Fruit fly (Drosophila melanogaster) whole organism, pupa: Measurements from ENCODE around the gene Dref.
A peak's percentile ranks its signal among the peaks of the same experiment; 100 is the strongest.

ENCODE experiments used
- CG12605 ChIP-seq: fragments of 200-800 bp; sonication (Bioruptor generic); IDR thresholded peaks from 2 replicates; pipeline ENCODE4 v1.3.6; 2022; ENCODE audit warnings: missing biosample characterization, missing genetic modification characterization
- CG13204 ChIP-seq: fragments of 200-800 bp; sonication (Bioruptor generic); optimal IDR thresholded peaks from 2 replicates; lab custom pipeline; 2018; ENCODE audit warnings: missing biosample characterization, mild to moderate bottlenecking, missing genetic modification characterization, moderate library complexity
- CG14655 ChIP-seq: fragments of 200-800 bp; sonication (Bioruptor generic); optimal IDR thresholded peaks from 3 replicates; lab custom pipeline; 2017; ENCODE audit warnings: mild to moderate bottlenecking, missing biosample characterization, missing genetic modification reagents, missing genetic modification characterization
- CG17806 ChIP-seq: fragments of 200-800 bp; sonication (Bioruptor generic); optimal IDR thresholded peaks from 2 replicates; lab custom pipeline; 2018; ENCODE audit warnings: missing biosample characterization, mild to moderate bottlenecking, missing genetic modification characterization, moderate library complexity
- CG8301 ChIP-seq: fragments of 200-800 bp; sonication (Bioruptor generic); optimal IDR thresholded peaks from 2 replicates; lab custom pipeline; 2018; ENCODE audit warnings: missing biosample characterization, mild to moderate bottlenecking, missing genetic modification characterization
- Ets98B ChIP-seq: fragments of 200-800 bp; sonication (Bioruptor generic); IDR thresholded peaks from 2 replicates; pipeline ENCODE4 v1.3.6; 2022; ENCODE audit warnings: missing biosample characterization, missing genetic modification characterization
- Snoo ChIP-seq: fragments of 200-800 bp; sonication (Bioruptor generic); optimal IDR thresholded peaks from 3 replicates; lab custom pipeline; 2017; ENCODE audit warnings: missing biosample characterization, mild to moderate bottlenecking, missing genetic modification characterization, inconsistent platforms
- fd96Ca ChIP-seq: fragments of 200-800 bp; sonication (Bioruptor generic); IDR thresholded peaks from 3 replicates; pipeline ENCODE4 v1.3.6; 2022; ENCODE audit warnings: missing biosample characterization, missing genetic modification characterization
- gl ChIP-seq: fragments of 200-800 bp; sonication (Bioruptor generic); optimal IDR thresholded peaks from 2 replicates; lab custom pipeline; 2018; ENCODE audit warnings: missing biosample characterization, mild to moderate bottlenecking, missing genetic modification characterization

DNA sequence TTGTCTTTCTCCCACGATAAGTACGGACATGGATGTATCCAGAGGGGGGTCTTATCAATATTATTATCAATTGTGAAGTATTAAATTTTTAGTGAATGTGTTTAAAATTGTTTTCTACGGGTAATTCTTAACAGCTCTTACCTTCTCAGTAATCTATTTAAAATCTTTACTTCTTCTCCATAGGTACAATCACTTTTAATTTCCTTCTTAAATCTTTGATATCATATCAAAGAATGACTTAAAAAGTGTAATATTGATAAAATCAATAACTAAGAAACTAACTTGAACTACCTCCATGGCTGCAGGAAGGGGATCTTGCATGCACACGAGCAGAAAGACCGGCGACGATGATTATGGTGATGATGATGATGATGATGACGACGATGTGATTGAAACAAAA lies 15.5 kb upstream of the Dref start:
- TF ChIP-seq Snoo (tag; lab: Kevin White, UChicago) (peak; percentile 75), gl (tag; lab: Kevin White, UChicago) (no peak), CG8301 (tag; lab: Kevin White, UChicago) (no peak), CG14655 (peak; percentile 29), Ets98B (no peak), CG12605 (GFP tag; lab: Robert Waterston, UW) (no peak), fd96Ca (GFP tag; lab: Robert Waterston, UW) (no peak), CG17806 (tag; lab: Kevin White, UChicago) (peak; percentile 70), CG13204 (no peak)
